Worm (Caenorhabditis elegans) whole organism, L4/young adult: ENCODE measurements around the gene exo-1.

Source experiments
- W03F9.2 ChIP-seq: fragments of 150-350 bp; optimal IDR thresholded peaks from 2 replicates; lab custom pipeline; 2014; ENCODE audit warnings: missing biosample characterization, missing genetic modification characterization
- dao-5 ChIP-seq: sonication (generic microtip); optimal IDR thresholded peaks from 2 replicates; lab custom pipeline; 2016; ENCODE audit warnings: missing genotype, missing genetic modification characterization, moderate library complexity, missing compliant biosample characterization
- him-1 ChIP-seq: sonication (generic microtip); optimal IDR thresholded peaks from 2 replicates; lab custom pipeline; 2016; ENCODE audit warnings: missing genotype, missing genetic modification reagents, missing genetic modification characterization, missing compliant biosample characterization

- TF ChIP-seq dao-5 (tag; lab: Kevin White, UChicago) (no peak), him-1 (tag; lab: Kevin White, UChicago) (no peak), W03F9.2 (tag; lab: Kevin White, UChicago) (no peak)
Observed at ce11 chrIII:13404418-13404817, 18.9 kb upstream of the exo-1 start, which contains the start of gene ttr-52.
